Worm (Caenorhabditis elegans) whole organism, L4/young adult: ENCODE data around the gene imp-3.

Source experiments
- W03F9.2 ChIP-seq: fragments of 150-350 bp; optimal IDR thresholded peaks from 2 replicates; lab custom pipeline; 2014; ENCODE audit warnings: missing biosample characterization, missing genetic modification characterization
- dao-5 ChIP-seq: sonication (generic microtip); optimal IDR thresholded peaks from 2 replicates; lab custom pipeline; 2016; ENCODE audit warnings: missing genotype, missing genetic modification characterization, moderate library complexity, missing compliant biosample characterization
- him-1 ChIP-seq: sonication (generic microtip); optimal IDR thresholded peaks from 2 replicates; lab custom pipeline; 2016; ENCODE audit warnings: missing genotype, missing genetic modification reagents, missing genetic modification characterization, missing compliant biosample characterization

ce11 chrIV:7747838-7748237, 41.6 kb downstream of the imp-3 start, which contains the start of gene klo-1:
- TF ChIP-seq him-1 (tag; lab: Kevin White, UChicago) = no peak
- no peak for TF ChIP-seq W03F9.2
- no peak for TF ChIP-seq dao-5
